Worm (Caenorhabditis elegans) whole organism, L1 larva: ENCODE data around the gene Y54G2A.52.

ENCODE experiments used
- aly-2 ChIP-seq: fragments of 150-350 bp; optimal IDR thresholded peaks from 2 replicates; lab custom pipeline; 2014; ENCODE audit warnings: missing biosample characterization, missing genetic modification characterization
- ama-1 ChIP-seq: fragments of 150-350 bp; optimal IDR thresholded peaks from 2 replicates; lab custom pipeline; 2014
- hlh-4 ChIP-seq: sonication (generic microtip); optimal IDR thresholded peaks from 2 replicates; lab custom pipeline; 2016; ENCODE audit warnings: mild to moderate bottlenecking, missing genetic modification characterization, missing compliant biosample characterization
- lir-3 ChIP-seq: sonication (generic microtip); optimal IDR thresholded peaks from 2 replicates; lab custom pipeline; 2016; ENCODE audit warnings: mild to moderate bottlenecking, missing genetic modification characterization, moderate library complexity, missing compliant biosample characterization; ENCODE audit not compliant: poor library complexity
- mab-9 ChIP-seq: fragments of 200-800 bp; sonication (Bioruptor generic); IDR thresholded peaks from 2 replicates; pipeline ENCODE4 v1.3.6; 2022; ENCODE audit warnings: missing genetic modification reagents, missing genetic modification characterization, missing compliant biosample characterization
- nhr-20 ChIP-seq: sonication (generic microtip); optimal IDR thresholded peaks from 2 replicates; lab custom pipeline; 2016; ENCODE audit warnings: mild to moderate bottlenecking, missing genetic modification characterization, missing compliant biosample characterization
- nhr-77 ChIP-seq: fragments of 150-350 bp; optimal IDR thresholded peaks from 2 replicates; lab custom pipeline; 2014; ENCODE audit warnings: missing biosample characterization, missing genetic modification characterization
- rnt-1 ChIP-seq: sonication (generic microtip); optimal IDR thresholded peaks from 2 replicates; lab custom pipeline; 2016; ENCODE audit warnings: mild to moderate bottlenecking, missing genetic modification characterization, moderate library complexity, missing compliant biosample characterization
- skn-1 ChIP-seq: fragments of 150-350 bp; optimal IDR thresholded peaks from 2 replicates; lab custom pipeline; 2014; ENCODE audit warnings: missing biosample characterization, missing genetic modification characterization
- sup-37 ChIP-seq: fragments of 200-800 bp; sonication (Bioruptor generic); optimal IDR thresholded peaks from 2 replicates; lab custom pipeline; 2018; ENCODE audit warnings: mild to moderate bottlenecking, missing genetic modification characterization, missing compliant biosample characterization
- tbx-2 ChIP-seq: sonication (generic microtip); optimal IDR thresholded peaks from 2 replicates; lab custom pipeline; 2016; ENCODE audit warnings: missing genetic modification characterization, missing compliant biosample characterization
- vab-15 ChIP-seq: sonication (generic microtip); optimal IDR thresholded peaks from 2 replicates; lab custom pipeline; 2017; ENCODE audit warnings: missing genotype, mild to moderate bottlenecking, missing genetic modification characterization, missing compliant biosample characterization
- zag-1 ChIP-seq: fragments of 150-350 bp; optimal IDR thresholded peaks from 2 replicates; lab custom pipeline; 2014; ENCODE audit warnings: missing biosample characterization, missing genetic modification characterization

DNA sequence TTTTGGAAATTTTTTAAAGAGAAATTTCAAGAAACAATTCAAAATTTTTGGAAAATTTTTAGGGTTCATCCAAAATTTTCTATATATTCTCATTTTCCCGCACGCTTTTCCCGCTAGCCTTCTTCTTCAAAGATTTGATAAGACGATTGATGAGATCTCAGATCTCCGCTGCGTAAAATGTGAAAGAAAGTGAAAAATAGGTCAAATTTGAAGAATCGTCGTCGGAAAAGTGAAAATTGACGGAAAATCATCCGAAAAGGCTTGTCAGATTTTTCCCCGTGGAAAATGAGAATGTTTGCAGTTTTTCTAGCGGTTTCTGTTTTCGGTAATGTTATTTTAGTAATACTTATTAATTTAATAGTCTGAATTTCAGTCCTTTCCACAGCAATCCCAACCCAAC, 10.7 kb upstream of the Y54G2A.52 start, which contains the start of gene Y54G2A.76:
- no peak for TF ChIP-seq ama-1 (lab: Kevin White, UChicago)
- no peak for TF ChIP-seq vab-15 (tag; lab: Kevin White, UChicago)
- no peak for TF ChIP-seq tbx-2
- no peak for TF ChIP-seq hlh-4
- TF ChIP-seq nhr-20 (tag; lab: Kevin White, UChicago) = no peak
- no peak for TF ChIP-seq aly-2 (tag; lab: Kevin White, UChicago)
- no peak for TF ChIP-seq skn-1 (tag; lab: Kevin White, UChicago)
- TF ChIP-seq mab-9 (GFP tag; lab: Robert Waterston, UW) = no peak
- TF ChIP-seq sup-37 (GFP tag; lab: Kevin White, UChicago) = no peak
- TF ChIP-seq rnt-1 = no peak
- no peak for TF ChIP-seq lir-3 (tag; lab: Kevin White, UChicago)
- no peak for TF ChIP-seq nhr-77 (tag; lab: Kevin White, UChicago)
- no peak for TF ChIP-seq zag-1 (tag; lab: Kevin White, UChicago)
